Worm (Caenorhabditis elegans) whole organism, L1 larva: ENCODE data around the gene ttr-45.

Experiments used
- C04F5.9 ChIP-seq: sonication (generic microtip); optimal IDR thresholded peaks from 2 replicates; lab custom pipeline; 2016; ENCODE audit warnings: missing genetic modification characterization, missing compliant biosample characterization
- C16A3.4 ChIP-seq: fragments of 150-350 bp; optimal IDR thresholded peaks from 2 replicates; lab custom pipeline; 2014; ENCODE audit warnings: missing biosample characterization, missing genetic modification characterization
- F16B12.6 ChIP-seq: fragments of 150-350 bp; optimal IDR thresholded peaks from 2 replicates; lab custom pipeline; 2014; ENCODE audit warnings: missing biosample characterization, missing genetic modification characterization
- aha-1 ChIP-seq: fragments of 150-350 bp; optimal IDR thresholded peaks from 2 replicates; lab custom pipeline; 2014; ENCODE audit warnings: missing biosample characterization, missing genetic modification characterization
- ceh-63 ChIP-seq: fragments of 200-800 bp; sonication (Bioruptor generic); optimal IDR thresholded peaks from 2 replicates; lab custom pipeline; 2018; ENCODE audit warnings: mild to moderate bottlenecking, missing genetic modification characterization, missing compliant biosample characterization
- ceh-82 ChIP-seq, 3 experiments: fragments of 150-350 bp in 1 of 3; sonication (generic microtip) in 2 of 3; optimal IDR thresholded peaks; 2 replicates each; lab custom pipeline; 2014 to 2017; ENCODE audit warnings: missing biosample characterization in 3 of 3, missing genetic modification characterization in 3 of 3
- ceh-88 ChIP-seq: fragments of 200-800 bp; sonication (Bioruptor generic); IDR thresholded peaks from 2 replicates; pipeline ENCODE4 v1.3.6; 2022; ENCODE audit warnings: missing genetic modification characterization, missing compliant biosample characterization
- ceh-90 ChIP-seq: sonication (generic microtip); optimal IDR thresholded peaks from 2 replicates; lab custom pipeline; 2016; ENCODE audit warnings: missing genetic modification characterization, missing compliant biosample characterization
- ces-1 ChIP-seq: fragments of 150-350 bp; optimal IDR thresholded peaks from 2 replicates; lab custom pipeline; 2014; ENCODE audit warnings: missing biosample characterization, missing genetic modification reagents, missing genetic modification characterization
- efl-1 ChIP-seq, 4 experiments: fragments of 150-350 bp; optimal IDR thresholded peaks in 3 of 4; peaks in 1 of 4; 1 replicate in 1 of 4; 2 replicates in 3 of 4; lab custom pipeline; 2014; ENCODE audit warnings: missing biosample characterization in 2 of 4, missing genetic modification characterization in 2 of 4, missing genetic modification reagents in 2 of 4
- fkh-10 ChIP-seq: sonication (generic microtip); optimal IDR thresholded peaks from 2 replicates; lab custom pipeline; 2017; ENCODE audit warnings: missing biosample characterization, missing genetic modification reagents, missing genetic modification characterization
- fos-1 ChIP-seq: fragments of 150-350 bp; optimal IDR thresholded peaks from 2 replicates; lab custom pipeline; 2014; ENCODE audit warnings: missing biosample characterization, missing genetic modification characterization
- grh-1 ChIP-seq: fragments of 200-800 bp; sonication (Bioruptor generic); IDR thresholded peaks from 2 replicates; pipeline ENCODE4 v1.3.6; 2022; ENCODE audit warnings: missing genetic modification reagents, missing genetic modification characterization, missing compliant biosample characterization
- hlh-17 ChIP-seq: fragments of 200-800 bp; sonication (Bioruptor generic); optimal IDR thresholded peaks from 2 replicates; lab custom pipeline; 2018; ENCODE audit warnings: missing genetic modification characterization, mild to moderate bottlenecking, missing compliant biosample characterization, moderate library complexity, borderline replicate concordance
- isw-1 ChIP-seq: fragments of 200-800 bp; sonication (Bioruptor generic); IDR thresholded peaks from 2 replicates; pipeline ENCODE4 v1.3.6; 2022; ENCODE audit warnings: missing genetic modification characterization, missing compliant biosample characterization
- lin-14 ChIP-seq: fragments of 200-800 bp; sonication (Bioruptor generic); optimal IDR thresholded peaks from 2 replicates; lab custom pipeline; 2018; ENCODE audit warnings: mild to moderate bottlenecking, missing genetic modification characterization, moderate library complexity, missing compliant biosample characterization
- lin-35 ChIP-seq, 2 experiments: fragments of 150-350 bp; optimal IDR thresholded peaks; 2 replicates each; lab custom pipeline; 2014; ENCODE audit warnings: missing biosample characterization in 2 of 2, missing genetic modification characterization in 2 of 2, missing genetic modification reagents in 2 of 2
- lir-3 ChIP-seq: sonication (generic microtip); optimal IDR thresholded peaks from 2 replicates; lab custom pipeline; 2016; ENCODE audit warnings: mild to moderate bottlenecking, missing genetic modification characterization, moderate library complexity, missing compliant biosample characterization; ENCODE audit not compliant: poor library complexity
- mab-9 ChIP-seq: fragments of 200-800 bp; sonication (Bioruptor generic); IDR thresholded peaks from 2 replicates; pipeline ENCODE4 v1.3.6; 2022; ENCODE audit warnings: missing genetic modification reagents, missing genetic modification characterization, missing compliant biosample characterization
- mef-2 ChIP-seq: fragments of 150-350 bp; optimal IDR thresholded peaks from 2 replicates; lab custom pipeline; 2014; ENCODE audit warnings: missing biosample characterization, missing genetic modification characterization
- nhr-12 ChIP-seq: sonication (generic microtip); optimal IDR thresholded peaks from 2 replicates; lab custom pipeline; 2017; ENCODE audit warnings: missing biosample characterization, missing genetic modification characterization
- nhr-19 ChIP-seq: fragments of 200-800 bp; sonication (Bioruptor generic); conservative IDR thresholded peaks from 2 replicates; pipeline ENCODE4 v1.3.6; 2022; ENCODE audit warnings: missing genetic modification characterization, missing compliant biosample characterization
- nhr-20 ChIP-seq: sonication (generic microtip); optimal IDR thresholded peaks from 2 replicates; lab custom pipeline; 2016; ENCODE audit warnings: mild to moderate bottlenecking, missing genetic modification characterization, missing compliant biosample characterization
- nhr-28 ChIP-seq: fragments of 150-350 bp; optimal IDR thresholded peaks from 2 replicates; lab custom pipeline; 2014; ENCODE audit warnings: missing biosample characterization, missing genetic modification characterization
- nhr-47 ChIP-seq: sonication (generic microtip); optimal IDR thresholded peaks from 2 replicates; lab custom pipeline; 2016; ENCODE audit warnings: mild to moderate bottlenecking, missing genetic modification characterization, moderate library complexity, missing compliant biosample characterization
- nhr-85 ChIP-seq: sonication (generic microtip); peaks from one replicate; lab custom pipeline; 2016; ENCODE audit warnings: missing genetic modification characterization, inconsistent platforms, missing compliant biosample characterization
- pax-3 ChIP-seq: fragments of 200-800 bp; sonication (Bioruptor generic); optimal IDR thresholded peaks from 2 replicates; lab custom pipeline; 2018; ENCODE audit warnings: mild to moderate bottlenecking, missing genetic modification characterization, moderate library complexity, missing compliant biosample characterization
- rnt-1 ChIP-seq: sonication (generic microtip); optimal IDR thresholded peaks from 2 replicates; lab custom pipeline; 2016; ENCODE audit warnings: mild to moderate bottlenecking, missing genetic modification characterization, moderate library complexity, missing compliant biosample characterization
- snpc-4 ChIP-seq: fragments of 150-350 bp; optimal IDR thresholded peaks from 2 replicates; lab custom pipeline; 2014; ENCODE audit warnings: missing biosample characterization, missing genetic modification characterization
- sup-37 ChIP-seq: fragments of 200-800 bp; sonication (Bioruptor generic); optimal IDR thresholded peaks from 2 replicates; lab custom pipeline; 2018; ENCODE audit warnings: mild to moderate bottlenecking, missing genetic modification characterization, missing compliant biosample characterization
- swsn-7 ChIP-seq: sonication (generic microtip); optimal IDR thresholded peaks from 2 replicates; lab custom pipeline; 2016; ENCODE audit warnings: missing genetic modification characterization, missing compliant biosample characterization
- tlp-1 ChIP-seq: fragments of 150-350 bp; optimal IDR thresholded peaks from 2 replicates; lab custom pipeline; 2014; ENCODE audit warnings: missing biosample characterization, missing genetic modification characterization
- unc-30 ChIP-seq: sonication (generic microtip); optimal IDR thresholded peaks from 2 replicates; lab custom pipeline; 2017; ENCODE audit warnings: missing biosample characterization, missing genetic modification characterization
- unc-62 ChIP-seq: fragments of 150-350 bp; optimal IDR thresholded peaks from 2 replicates; lab custom pipeline; 2014; ENCODE audit warnings: missing biosample characterization, missing genetic modification reagents, missing genetic modification characterization
- unc-98 ChIP-seq: fragments of 200-800 bp; sonication (Bioruptor generic); IDR thresholded peaks from 2 replicates; pipeline ENCODE4 v1.3.6; 2022; ENCODE audit warnings: missing genetic modification characterization, missing compliant biosample characterization
- zag-1 ChIP-seq: fragments of 150-350 bp; optimal IDR thresholded peaks from 2 replicates; lab custom pipeline; 2014; ENCODE audit warnings: missing biosample characterization, missing genetic modification characterization
- ztf-11 ChIP-seq, 2 experiments: sonication (generic microtip); optimal IDR thresholded peaks; 2 replicates each; lab custom pipeline; 2016 to 2017; ENCODE audit warnings: missing genetic modification characterization in 2 of 2, missing biosample characterization in 1 of 2, missing compliant biosample characterization in 1 of 2
- ztf-4 ChIP-seq: fragments of 150-350 bp; optimal IDR thresholded peaks from 2 replicates; lab custom pipeline; 2014; ENCODE audit warnings: missing biosample characterization, missing genetic modification characterization

Gene ttr-45

ce11 chrIV:13297746-13298145 lies 43.7 kb downstream of the ttr-45 start, which contains the start of the genes Y67H2A.2 and micu-1 (continued):
- TF ChIP-seq fkh-10 (GFP tag; lab: Kevin White, UChicago) (peak; percentile 13), nhr-12 (no peak), unc-98 (no peak), hlh-17 (no peak), nhr-20 (tag; lab: Kevin White, UChicago) (peak; percentile 81), rnt-1 (tag; lab: Kevin White, UChicago) (peak; percentile 89), nhr-19 (GFP tag; lab: Robert Waterston, UW) (peak; percentile 80)

ce11 chrIV:13299648-13300047 lies 45.6 kb downstream of the ttr-45 start:
- TF ChIP-seq aha-1 (tag; lab: Kevin White, UChicago) = no peak
- TF ChIP-seq fos-1 (tag; lab: Kevin White, UChicago) = no peak
- TF ChIP-seq ceh-82 (tag; optimal IDR thresholded peaks at IDR 0.05; lab: Kevin White, UChicago) = no peak
- TF ChIP-seq nhr-12 = no peak
- no peak for TF ChIP-seq ces-1 (GFP tag; lab: Kevin White, UChicago)
- TF ChIP-seq zag-1 (tag; lab: Kevin White, UChicago) = no peak

- no peak for TF ChIP-seq mab-9 (GFP tag; lab: Robert Waterston, UW)
- no peak for TF ChIP-seq snpc-4 (tag; lab: Kevin White, UChicago)
- no peak for TF ChIP-seq unc-62
- TF ChIP-seq ceh-82 (tag; optimal IDR thresholded peaks at IDR 0.05; lab: Kevin White, UChicago) = no peak
- TF ChIP-seq grh-1 = 0 out of 2 replicates have a peak, but pooled peaks have one; percentile 7
Observed at ce11 chrIV:13300109-13300508, 46.1 kb downstream of the ttr-45 start, which contains the start of gene kdp-1. TSS of gene kdp-1 (plus strand) at chrIV:13300188.

ce11 chrIV:13300591-13300990 lies 46.6 kb downstream of the ttr-45 start, which contains the start of gene csn-6:
TSS of gene csn-6 (plus strand) at chrIV:13300824.
- no peak for TF ChIP-seq efl-1 (optimal IDR thresholded peaks at IDR 0.05; lab: Kevin White, UChicago)
- TF ChIP-seq efl-1 (GFP tag; optimal IDR thresholded peaks at IDR 0.05 in 1 of 2; lab: Kevin White, UChicago) = peak in 1 of 2 experiments; percentile 78
- no peak for TF ChIP-seq mef-2 (tag; lab: Kevin White, UChicago)

- TF ChIP-seq grh-1 (no peak), lir-3 (tag; lab: Kevin White, UChicago) (no peak), nhr-85 (tag; lab: Kevin White, UChicago) (peak; percentile 46), sup-37 (GFP tag; lab: Kevin White, UChicago) (no peak), nhr-28 (tag; lab: Kevin White, UChicago) (no peak), tlp-1 (tag; lab: Kevin White, UChicago) (no peak), isw-1 (GFP tag; lab: Robert Waterston, UW) (no peak), ztf-11 (tag; optimal IDR thresholded peaks at IDR 0.05; lab: Kevin White, UChicago) (no peak)
Observed at ce11 chrIV:13303442-13303841, 49.4 kb downstream of the ttr-45 start, which contains the start of gene Y67H2A.7. TSS of gene Y67H2A.7 (plus strand) at chrIV:13303742.

ce11 chrIV:13304786-13305185 lies 50.8 kb downstream of the ttr-45 start:
- TF ChIP-seq ceh-88 (GFP tag; lab: Robert Waterston, UW) = no peak
- TF ChIP-seq lin-14 (GFP tag; lab: Kevin White, UChicago) = no peak
- TF ChIP-seq C04F5.9 = no peak
- TF ChIP-seq C16A3.4 (tag; lab: Kevin White, UChicago) = no peak
- no peak for TF ChIP-seq unc-30 (tag; lab: Kevin White, UChicago)
- no peak for TF ChIP-seq ztf-4
- TF ChIP-seq pax-3 (tag; lab: Kevin White, UChicago) = no peak
- no peak for TF ChIP-seq nhr-47 (tag; lab: Kevin White, UChicago)
- TF ChIP-seq isw-1 (GFP tag; lab: Robert Waterston, UW) = no peak
- no peak for TF ChIP-seq ceh-90
- no peak for TF ChIP-seq efl-1 (optimal IDR thresholded peaks at IDR 0.05; lab: Kevin White, UChicago)
- no peak for TF ChIP-seq efl-1 (GFP tag; optimal IDR thresholded peaks at IDR 0.05 in 1 of 2; lab: Kevin White, UChicago)
- TF ChIP-seq zag-1 (tag; lab: Kevin White, UChicago) = no peak
- no peak for TF ChIP-seq ceh-63 (GFP tag; lab: Kevin White, UChicago)
- no peak for TF ChIP-seq lin-35 (GFP tag; optimal IDR thresholded peaks at IDR 0.05; lab: Kevin White, UChicago)
- no peak for TF ChIP-seq F16B12.6 (tag; lab: Kevin White, UChicago)
- no peak for TF ChIP-seq swsn-7 (tag; lab: Kevin White, UChicago)
